Worm (Caenorhabditis elegans): ENCODE data around the gene F14H3.6.

Gene F14H3.6

ce11 chrV:16015652-16016051, 43.0 kb downstream of the F14H3.6 start, which contains the start of gene str-232:
Gene str-232 (minus strand): TSS chrV:16015752.
- TF ChIP-seq dao-5 (tag; optimal IDR thresholded peaks at IDR 0.05) = no peak
- TF ChIP-seq him-1 (tag; optimal IDR thresholded peaks at IDR 0.05) = no peak
- TF ChIP-seq W03F9.2 (tag; optimal IDR thresholded peaks at IDR 0.05) = no peak

ce11 chrV:16009564-16009963, 49.1 kb downstream of the F14H3.6 start, which contains the start of gene str-233:
Gene str-233 (minus strand): TSS chrV:16009664.
- TF ChIP-seq dao-5 (tag; optimal IDR thresholded peaks at IDR 0.05) (no peak), W03F9.2 (tag; optimal IDR thresholded peaks at IDR 0.05) (no peak), him-1 (tag; optimal IDR thresholded peaks at IDR 0.05) (no peak)

DNA sequence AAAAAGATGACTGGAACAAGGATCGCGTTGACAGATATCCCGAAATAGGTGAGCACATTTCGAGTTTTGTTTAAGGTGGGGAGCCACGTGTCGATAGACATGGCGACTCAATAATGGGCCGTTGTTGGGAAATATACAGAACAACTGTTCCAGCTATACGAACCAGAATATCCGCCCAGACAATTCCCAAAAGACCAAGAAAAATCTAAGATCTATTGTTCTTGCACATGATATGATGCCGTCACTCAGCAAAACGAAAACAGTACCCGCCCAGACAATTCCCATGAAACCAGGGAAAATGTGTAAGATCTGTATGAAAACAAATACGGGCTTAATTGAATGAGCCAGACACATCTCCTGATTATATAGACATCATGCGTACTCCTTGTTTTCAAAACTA, 51.2 kb downstream of the F14H3.6 start, which contains the start of gene str-231:
str-231 (minus strand) TSS at position 101 of the 400 bp plus-strand sequence.
- no peak for TF ChIP-seq dao-5 (tag; optimal IDR thresholded peaks at IDR 0.05)

Measured in whole organism, L4/young adult.